Fruit fly (Drosophila melanogaster): ENCODE measurements around the gene PolG1.

The PolG1 gene

DNA sequence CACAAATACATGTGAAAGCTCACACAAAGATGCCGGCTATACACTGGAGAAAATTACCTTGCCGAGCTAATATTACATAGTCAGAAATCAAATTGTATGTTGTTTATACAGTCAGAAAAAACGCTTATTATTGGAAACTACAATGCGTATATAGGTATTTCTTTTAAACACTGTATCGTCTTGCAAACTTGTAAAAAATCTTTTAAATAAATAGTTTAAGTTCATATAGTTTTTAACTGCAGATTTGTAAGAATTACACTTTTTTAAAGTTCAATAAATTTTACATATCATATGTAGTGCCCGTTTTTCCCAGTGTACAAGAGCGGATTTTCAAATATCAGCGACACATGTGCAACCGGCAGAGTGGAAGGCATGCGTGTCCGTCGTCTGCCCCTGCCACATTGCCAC is 12.2 kb upstream of the PolG1 start (continued):
- TF ChIP-seq CG4328 (GFP tag; optimal IDR thresholded peaks at IDR 0.05): peak; percentile 43
- no peak for TF ChIP-seq CG1832 (GFP tag; optimal IDR thresholded peaks at IDR 0.05)
- TF ChIP-seq ab (GFP tag; optimal IDR thresholded peaks at IDR 0.05): peak; percentile 39
- TF ChIP-seq CG33213 (GFP tag; optimal IDR thresholded peaks at IDR 0.05): peak; percentile 67
- TF ChIP-seq Ada2b (GFP tag; IDR thresholded peaks at IDR 0.05): peak; percentile 85
- peak; percentile 18 for TF ChIP-seq zf30C (GFP tag; optimal IDR thresholded peaks at IDR 0.05)
- TF ChIP-seq CG6254 (GFP tag; optimal IDR thresholded peaks at IDR 0.05): peak; percentile 83
- TF ChIP-seq CG4617 (GFP tag; optimal IDR thresholded peaks at IDR 0.05; ENCODE audit: borderline replicate concordance): peak; percentile 27
- TF ChIP-seq Scr (GFP tag; IDR thresholded peaks at IDR 0.05; ENCODE audit: partially characterized antibody): no peak
- no peak for TF ChIP-seq C15 (GFP tag; IDR thresholded peaks at IDR 0.05)
- peak; percentile 50 for TF ChIP-seq emc (GFP tag; optimal IDR thresholded peaks at IDR 0.05)
- TF ChIP-seq Sox100B (GFP tag; optimal IDR thresholded peaks at IDR 0.05): peak; percentile 85
- peak; percentile 56 for TF ChIP-seq trh (GFP tag; optimal IDR thresholded peaks at IDR 0.05)
- peak; percentile 72 for TF ChIP-seq CG12299 (tag; optimal IDR thresholded peaks at IDR 0.05)
- TF ChIP-seq CG14014 (GFP tag; IDR thresholded peaks at IDR 0.05): peak; percentile 76
- no peak for TF ChIP-seq cas (GFP tag; IDR thresholded peaks at IDR 0.05)
- peak; percentile 61 for TF ChIP-seq Vsx1 (GFP tag; optimal IDR thresholded peaks at IDR 0.05)
- peak; percentile 67 for TF ChIP-seq btn (GFP tag; optimal IDR thresholded peaks at IDR 0.05)
- TF ChIP-seq CG8359 (GFP tag; optimal IDR thresholded peaks at IDR 0.05; ENCODE audit: borderline replicate concordance): peak; percentile 60
- TF ChIP-seq CrebB (tag; optimal IDR thresholded peaks at IDR 0.05): no peak
- peak; percentile 42 for TF ChIP-seq schlank (tag; optimal IDR thresholded peaks at IDR 0.05)
- no peak for TF ChIP-seq CG42726 (GFP tag; IDR thresholded peaks at IDR 0.05; ENCODE audit: partially characterized antibody)
- TF ChIP-seq CG17568 (GFP tag; optimal IDR thresholded peaks at IDR 0.05): no peak
- TF ChIP-seq CG15269 (tag; optimal IDR thresholded peaks at IDR 0.05): peak; percentile 84
- TF ChIP-seq Sry-δ (GFP tag; optimal IDR thresholded peaks at IDR 0.05): peak; percentile 47
- TF ChIP-seq dati (GFP tag; IDR thresholded peaks at IDR 0.05): no peak
- TF ChIP-seq danr (GFP tag; IDR thresholded peaks at IDR 0.05): peak; percentile 74
- TF ChIP-seq CG15073 (GFP tag; optimal IDR thresholded peaks at IDR 0.05): no peak
- peak; percentile 67 for TF ChIP-seq sd (tag; optimal IDR thresholded peaks at IDR 0.05)
- no peak for TF ChIP-seq Neu2 (GFP tag; optimal IDR thresholded peaks at IDR 0.05; ENCODE audit: borderline replicate concordance)
- peak; percentile 45 for TF ChIP-seq CG10565 (GFP tag; optimal IDR thresholded peaks at IDR 0.05)
- TF ChIP-seq mam (GFP tag; optimal IDR thresholded peaks at IDR 0.05): peak; percentile 79
- TF ChIP-seq Poxn (GFP tag; IDR thresholded peaks at IDR 0.05): peak; percentile 33; the same call in 1 of the 2 replicates
- no peak for TF ChIP-seq usp (GFP tag; optimal IDR thresholded peaks at IDR 0.05)
- 0 out of 2 replicates have a peak, but pooled peaks have one; percentile 3 for TF ChIP-seq NFAT (GFP tag; IDR thresholded peaks at IDR 0.05)
- peak; percentile 40 for TF ChIP-seq ems (GFP tag; optimal IDR thresholded peaks at IDR 0.05)
- no peak for TF ChIP-seq CG34376 (GFP tag; optimal IDR thresholded peaks at IDR 0.05)
- TF ChIP-seq toy (GFP tag; IDR thresholded peaks at IDR 0.05): 0 out of 2 replicates have a peak, but pooled peaks have one; percentile 26
- TF ChIP-seq al (GFP tag; IDR thresholded peaks at IDR 0.05): peak; percentile 52; the same call in 1 of the 2 replicates
- TF ChIP-seq run (tag; optimal IDR thresholded peaks at IDR 0.05): peak; percentile 89
- TF ChIP-seq ap (GFP tag; IDR thresholded peaks at IDR 0.05): peak; percentile 56
- TF ChIP-seq CG10321 (GFP tag; IDR thresholded peaks at IDR 0.05): no peak
- TF ChIP-seq exex (tag; optimal IDR thresholded peaks at IDR 0.05): no peak
- peak; percentile 55; the same call in 1 of the 2 replicates for TF ChIP-seq chm (GFP tag; IDR thresholded peaks at IDR 0.05)
- peak; percentile 88 for TF ChIP-seq CG9727 (GFP tag; optimal IDR thresholded peaks at IDR 0.05)
- TF ChIP-seq ERR (GFP tag; optimal IDR thresholded peaks at IDR 0.05): peak; percentile 62
- TF ChIP-seq CG1647 (GFP tag; optimal IDR thresholded peaks at IDR 0.05): peak; percentile 85
- TF ChIP-seq Lpt (GFP tag; optimal IDR thresholded peaks at IDR 0.05): no peak
- TF ChIP-seq Mrtf (GFP tag; IDR thresholded peaks at IDR 0.05): peak; percentile 44; the same call in 1 of the 3 replicates
- peak; percentile 60 for TF ChIP-seq zen (tag; optimal IDR thresholded peaks at IDR 0.05)
- no peak for TF ChIP-seq Elba2 (GFP tag; optimal IDR thresholded peaks at IDR 0.05)

Data from whole organism, embryonic.